Fruit fly (Drosophila melanogaster) whole organism, embryonic: ENCODE measurements around the gene Trax.

Experiments used
- ATbp ChIP-seq: fragments of 200-800 bp; sonication (Bioruptor generic); optimal IDR thresholded peaks from 2 replicates; lab custom pipeline; 2017; ENCODE audit warnings: missing biosample characterization, mild to moderate bottlenecking, missing genetic modification characterization, missing genetic modification reagents
- Atf-2 ChIP-seq: fragments of 200-800 bp; sonication (Bioruptor generic); optimal IDR thresholded peaks from 2 replicates; lab custom pipeline; 2016; ENCODE audit warnings: missing biosample characterization, missing genetic modification characterization
- Bdp1 ChIP-seq: fragments of 200-800 bp; sonication (Bioruptor generic); optimal IDR thresholded peaks from 3 replicates; lab custom pipeline; 2016; ENCODE audit warnings: missing biosample characterization, missing genetic modification characterization
- CG1024 ChIP-seq: fragments of 200-800 bp; sonication (Bioruptor generic); IDR thresholded peaks from 2 replicates; pipeline ENCODE4 v1.3.6; 2022; ENCODE audit warnings: missing biosample characterization, missing genetic modification characterization
- CG13624 ChIP-seq: fragments of 200-800 bp; sonication (Bioruptor generic); optimal IDR thresholded peaks from 2 replicates; lab custom pipeline; 2016; ENCODE audit warnings: missing biosample characterization, missing genetic modification characterization
- CG16813 ChIP-seq: fragments of 200-800 bp; sonication (Bioruptor generic); IDR thresholded peaks from 3 replicates; pipeline ENCODE4 v1.3.6; 2022; ENCODE audit warnings: missing biosample characterization, missing genetic modification characterization; ENCODE audit not compliant: partially characterized antibody
- CG17802 ChIP-seq: fragments of 200-800 bp; sonication (Bioruptor generic); optimal IDR thresholded peaks from 2 replicates; lab custom pipeline; 2018; ENCODE audit warnings: missing biosample characterization, mild to moderate bottlenecking, missing genetic modification characterization, moderate library complexity
- CG1832 ChIP-seq: fragments of 200-800 bp; sonication (Bioruptor generic); optimal IDR thresholded peaks from 2 replicates; lab custom pipeline; 2017; ENCODE audit warnings: missing biosample characterization, mild to moderate bottlenecking, missing genetic modification characterization, inconsistent platforms
- CG3065 ChIP-seq: fragments of 200-800 bp; sonication (Bioruptor generic); optimal IDR thresholded peaks from 2 replicates; lab custom pipeline; 2016; ENCODE audit warnings: missing biosample characterization, missing genetic modification characterization
- CG3163 ChIP-seq: fragments of 200-800 bp; sonication (Bioruptor generic); optimal IDR thresholded peaks from 3 replicates; lab custom pipeline; 2016; ENCODE audit warnings: missing biosample characterization, missing genetic modification characterization
- CG32532 ChIP-seq: fragments of 200-800 bp; sonication (Bioruptor generic); IDR thresholded peaks from 2 replicates; pipeline ENCODE4 v1.3.6; 2022; ENCODE audit warnings: missing biosample characterization, missing genetic modification characterization
- CG32767 ChIP-seq: fragments of 200-800 bp; sonication (Bioruptor generic); IDR thresholded peaks from 2 replicates; pipeline ENCODE4 v1.3.6; 2022; ENCODE audit warnings: missing biosample characterization, missing genetic modification characterization
- CG32772 ChIP-seq: fragments of 200-800 bp; sonication (Bioruptor generic); IDR thresholded peaks from 2 replicates; pipeline ENCODE4 v1.3.6; 2022; ENCODE audit warnings: missing biosample characterization, missing genetic modification characterization
- CG33213 ChIP-seq: fragments of 200-800 bp; sonication (Bioruptor generic); optimal IDR thresholded peaks from 3 replicates; lab custom pipeline; 2016; ENCODE audit warnings: missing biosample characterization, missing genetic modification characterization
- CG4424 ChIP-seq: fragments of 200-800 bp; sonication (Bioruptor generic); optimal IDR thresholded peaks from 3 replicates; lab custom pipeline; 2016; ENCODE audit warnings: missing biosample characterization, missing genetic modification characterization
- CG6791 ChIP-seq: fragments of 200-800 bp; sonication (Bioruptor generic); IDR thresholded peaks from 3 replicates; pipeline ENCODE4 v1.3.6; 2022; ENCODE audit warnings: missing biosample characterization, missing genetic modification characterization; ENCODE audit not compliant: partially characterized antibody
- CG6813 ChIP-seq: fragments of 200-800 bp; sonication (Bioruptor generic); optimal IDR thresholded peaks from 2 replicates; lab custom pipeline; 2017; ENCODE audit warnings: missing biosample characterization, missing genetic modification characterization, mild to moderate bottlenecking, moderate library complexity, missing genetic modification reagents
- CG7556 ChIP-seq: fragments of 200-800 bp; sonication (Bioruptor generic); optimal IDR thresholded peaks from 2 replicates; lab custom pipeline; 2017; ENCODE audit warnings: missing biosample characterization, mild to moderate bottlenecking, missing genetic modification characterization
- CG8478 ChIP-seq: fragments of >200 bp; optimal IDR thresholded peaks from 2 replicates; lab custom pipeline; 2018
- CHES-1-like ChIP-seq: fragments of 200-800 bp; sonication (Bioruptor generic); optimal IDR thresholded peaks from 2 replicates; lab custom pipeline; 2016; ENCODE audit warnings: missing biosample characterization, missing genetic modification characterization
- Dad ChIP-seq: fragments of 200-800 bp; sonication (Bioruptor generic); optimal IDR thresholded peaks from 3 replicates; lab custom pipeline; 2016; ENCODE audit warnings: missing biosample characterization, missing genetic modification characterization
- Dfd ChIP-seq, 2 experiments: fragments of >200 bp; optimal IDR thresholded peaks; 2 replicates each; lab custom pipeline; 2017; ENCODE audit warnings: missing biosample characterization in 2 of 2, missing genetic modification characterization in 2 of 2
- Gsc ChIP-seq: fragments of 200-800 bp; sonication (Bioruptor generic); IDR thresholded peaks from 2 replicates; pipeline ENCODE4 v1.3.6; 2022; ENCODE audit warnings: missing biosample characterization, missing genetic modification characterization
- HmgZ ChIP-seq: fragments of 200-800 bp; sonication (Bioruptor generic); optimal IDR thresholded peaks from 2 replicates; lab custom pipeline; 2018; ENCODE audit warnings: missing biosample characterization, mild to moderate bottlenecking, missing genetic modification characterization
- Hr51 ChIP-seq, 2 experiments: fragments of 200-800 bp; sonication (Bioruptor generic); optimal IDR thresholded peaks; 2 replicates in 1 of 2; 3 replicates in 1 of 2; lab custom pipeline; 2016 to 2018; ENCODE audit warnings: missing biosample characterization in 2 of 2, missing genetic modification characterization in 2 of 2, mild to moderate bottlenecking in 1 of 2, moderate library complexity in 1 of 2
- Kr ChIP-seq: fragments of 200-800 bp; sonication (Bioruptor generic); optimal IDR thresholded peaks from 2 replicates; lab custom pipeline; 2017; ENCODE audit warnings: missing biosample characterization, mild to moderate bottlenecking, missing genetic modification characterization
- Lim3 ChIP-seq: fragments of 200-800 bp; sonication (Bioruptor generic); IDR thresholded peaks from 2 replicates; pipeline ENCODE4 v1.3.6; 2022; ENCODE audit warnings: missing biosample characterization, missing genetic modification characterization
- MESR4 ChIP-seq: fragments of 200-800 bp; sonication (Bioruptor generic); optimal IDR thresholded peaks from 2 replicates; lab custom pipeline; 2018; ENCODE audit warnings: missing biosample characterization, mild to moderate bottlenecking, missing genetic modification characterization, moderate library complexity
- Nf-YC ChIP-seq: fragments of 200-800 bp; optimal IDR thresholded peaks from 3 replicates; lab custom pipeline; 2019; ENCODE audit warnings: missing biosample characterization, mild to moderate bottlenecking, missing genetic modification characterization, moderate library complexity
- Ravus ChIP-seq: fragments of 200-800 bp; sonication (Bioruptor generic); IDR thresholded peaks from 2 replicates; pipeline ENCODE4 v1.3.6; 2022; ENCODE audit warnings: missing biosample characterization, missing genetic modification characterization
- Sry-β ChIP-seq: fragments of 200-800 bp; sonication (Bioruptor generic); optimal IDR thresholded peaks from 2 replicates; lab custom pipeline; 2018; ENCODE audit warnings: missing biosample characterization, mild to moderate bottlenecking, missing genetic modification characterization, moderate library complexity
- Ssrp ChIP-seq: fragments of 200-800 bp; sonication (Bioruptor generic); optimal IDR thresholded peaks from 2 replicates; lab custom pipeline; 2018; ENCODE audit warnings: missing biosample characterization, mild to moderate bottlenecking, missing genetic modification characterization, moderate library complexity
- aop ChIP-seq: fragments of 200-800 bp; sonication (Bioruptor generic); IDR thresholded peaks from 2 replicates; pipeline ENCODE4 v1.3.6; 2022; ENCODE audit warnings: missing biosample characterization, missing genetic modification characterization
- bab2 ChIP-seq: fragments of 200-800 bp; sonication (Bioruptor generic); optimal IDR thresholded peaks from 2 replicates; lab custom pipeline; 2016; ENCODE audit warnings: missing biosample characterization, missing genetic modification characterization
- bcd ChIP-seq: fragments of 200-800 bp; sonication (Bioruptor generic); optimal IDR thresholded peaks from 2 replicates; lab custom pipeline; 2017; ENCODE audit warnings: missing biosample characterization, mild to moderate bottlenecking, missing genetic modification characterization
- btn ChIP-seq: fragments of 200-800 bp; sonication (Bioruptor generic); optimal IDR thresholded peaks from 2 replicates; lab custom pipeline; 2016; ENCODE audit warnings: missing biosample characterization, missing genetic modification characterization
- dmrt99B ChIP-seq: fragments of 200-800 bp; sonication (Bioruptor generic); optimal IDR thresholded peaks from 2 replicates; lab custom pipeline; 2018; ENCODE audit warnings: missing biosample characterization, mild to moderate bottlenecking, missing genetic modification characterization, moderate library complexity
- dpn ChIP-seq, 2 experiments: fragments of 200-800 bp; sonication (Bioruptor generic); optimal IDR thresholded peaks; 3 replicates each; lab custom pipeline; 2016; ENCODE audit warnings: missing biosample characterization in 2 of 2, missing genetic modification characterization in 2 of 2
- exex ChIP-seq: fragments of 200-800 bp; sonication (Bioruptor generic); optimal IDR thresholded peaks from 4 replicates; lab custom pipeline; 2018; ENCODE audit warnings: missing biosample characterization, mild to moderate bottlenecking, missing genetic modification characterization, moderate library complexity
- gce ChIP-seq: fragments of 200-800 bp; sonication (Bioruptor generic); IDR thresholded peaks from 3 replicates; pipeline ENCODE4 v1.3.6; 2022; ENCODE audit warnings: missing biosample characterization, missing genetic modification characterization
- grn ChIP-seq: fragments of 200-800 bp; sonication (Bioruptor generic); optimal IDR thresholded peaks from 3 replicates; lab custom pipeline; 2017; ENCODE audit warnings: missing biosample characterization, missing genetic modification characterization
- insv ChIP-seq, 2 experiments: fragments of 200-800 bp; sonication (Bioruptor generic); optimal IDR thresholded peaks; 3 replicates each; lab custom pipeline; 2016 to 2018; ENCODE audit warnings: missing biosample characterization in 2 of 2, missing genetic modification characterization in 2 of 2
- jing ChIP-seq: fragments of 200-800 bp; sonication (Bioruptor generic); optimal IDR thresholded peaks from 2 replicates; lab custom pipeline; 2018; ENCODE audit warnings: missing biosample characterization, mild to moderate bottlenecking, missing genetic modification characterization
- knrl ChIP-seq: fragments of 200-800 bp; sonication (Bioruptor generic); IDR thresholded peaks from 3 replicates; pipeline ENCODE4 v1.3.6; 2022; ENCODE audit warnings: missing biosample characterization, missing genetic modification characterization; ENCODE audit not compliant: partially characterized antibody
- onecut ChIP-seq: fragments of 200-800 bp; sonication (Bioruptor generic); IDR thresholded peaks from 2 replicates; pipeline ENCODE4 v1.3.6; 2022; ENCODE audit warnings: missing biosample characterization, missing genetic modification characterization
- scrt ChIP-seq: fragments of 200-800 bp; sonication (Bioruptor generic); optimal IDR thresholded peaks from 2 replicates; lab custom pipeline; 2018; ENCODE audit warnings: missing biosample characterization, mild to moderate bottlenecking, missing genetic modification characterization, moderate library complexity
- slbo ChIP-seq: fragments of 200-800 bp; sonication (Bioruptor generic); IDR thresholded peaks from 2 replicates; pipeline ENCODE4 v1.3.6; 2022; ENCODE audit warnings: missing biosample characterization, missing genetic modification characterization
- ssp ChIP-seq: fragments of 200-800 bp; sonication (Bioruptor generic); IDR thresholded peaks from 2 replicates; pipeline ENCODE4 v1.3.6; 2022; ENCODE audit warnings: missing biosample characterization, missing genetic modification characterization
- tgo ChIP-seq: fragments of 200-800 bp; sonication (Bioruptor generic); IDR thresholded peaks from 3 replicates; pipeline ENCODE4 v1.3.6; 2022; ENCODE audit warnings: missing biosample characterization, missing genetic modification characterization
- tin ChIP-seq: fragments of 200-800 bp; sonication (Bioruptor generic); optimal IDR thresholded peaks from 3 replicates; lab custom pipeline; 2016; ENCODE audit warnings: missing biosample characterization, missing genetic modification characterization

Trax gene

DNA sequence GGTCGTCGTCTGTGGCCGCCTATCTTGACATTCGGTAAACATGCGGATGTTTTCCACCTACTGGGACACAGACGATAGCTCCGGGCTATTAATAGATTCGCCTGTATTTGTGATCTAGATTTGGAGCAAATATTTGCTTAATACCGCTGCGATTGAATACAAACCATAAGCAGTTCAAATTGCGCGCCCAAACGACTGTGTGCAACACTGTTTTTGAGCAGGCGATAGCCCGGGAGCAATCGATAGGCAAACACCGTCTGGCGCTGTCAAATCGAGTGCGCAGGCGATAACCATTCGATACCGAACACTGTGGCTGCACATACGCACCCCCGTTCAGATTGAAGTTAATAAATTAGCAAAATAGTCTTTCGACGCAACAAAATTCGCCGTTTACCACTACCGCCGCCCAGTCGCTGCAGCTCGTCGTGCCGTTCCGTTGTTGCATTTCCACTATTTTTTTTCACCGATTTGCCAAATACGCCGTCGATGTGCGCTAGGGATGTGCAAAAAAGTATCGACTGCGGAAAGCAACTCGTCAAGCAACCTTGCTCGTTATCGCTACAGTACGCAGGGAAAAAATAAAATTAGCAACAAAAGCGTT lies 46.7 kb downstream of the Trax start, which contains the start of gene Atx2:
TSS of gene Atx2 (plus strand) at position 293 of the 601 bp plus-strand sequence.
- TF ChIP-seq knrl (GFP tag; lab: Robert Waterston, UW) (peak; percentile 95), slbo (GFP tag; lab: Robert Waterston, UW) (peak; percentile 66), CG6813 (peak; percentile 20), Ssrp (tag; lab: Kevin White, UChicago) (no peak), insv (GFP tag; optimal IDR thresholded peaks at IDR 0.05; lab: Kevin White, UChicago) (peak in 1 of 2 experiments; percentile 25), dmrt99B (tag; lab: Kevin White, UChicago) (no peak), grn (no peak), Dfd (GFP tag; optimal IDR thresholded peaks at IDR 0.05; lab: Kevin White, UChicago) (no peak), CG13624 (GFP tag; lab: Kevin White, UChicago) (peak; percentile 86), dpn (GFP tag; optimal IDR thresholded peaks at IDR 0.05; lab: Kevin White, UChicago) (peak; percentile 56 to 61), exex (tag; lab: Kevin White, UChicago) (no peak), CG17802 (tag; lab: Kevin White, UChicago) (no peak), MESR4 (GFP tag; lab: Kevin White, UChicago) (peak; percentile 88), Ravus (no peak), tin (GFP tag; lab: Kevin White, UChicago) (peak; percentile 25), aop (GFP tag; lab: Robert Waterston, UW) (no peak), Dad (GFP tag; lab: Kevin White, UChicago) (peak; percentile 25), CG8478 (peak; percentile 52), HmgZ (tag; lab: Kevin White, UChicago) (peak; percentile 74), CG7556 (no peak), CG32772 (GFP tag; lab: Robert Waterston, UW) (peak; percentile 35; the same call in 1 of the 2 replicates), Gsc (GFP tag; lab: Robert Waterston, UW) (no peak), bab2 (GFP tag; lab: Kevin White, UChicago) (peak; percentile 24), bcd (peak; percentile 55), CG32532 (GFP tag; lab: Robert Waterston, UW) (peak; percentile 21), Kr (no peak), scrt (GFP tag; lab: Kevin White, UChicago) (no peak), CG32767 (GFP tag; lab: Robert Waterston, UW) (no peak), jing (GFP tag; lab: Kevin White, UChicago) (no peak), onecut (GFP tag; lab: Robert Waterston, UW) (peak; percentile 14; the same call in 1 of the 2 replicates), ssp (GFP tag; lab: Robert Waterston, UW) (peak; percentile 47; the same call in 1 of the 2 replicates), CG1832 (GFP tag; lab: Kevin White, UChicago) (no peak), CG1024 (GFP tag; lab: Robert Waterston, UW) (no peak), Lim3 (no peak), tgo (GFP tag; lab: Robert Waterston, UW) (no peak), CG3065 (GFP tag; lab: Kevin White, UChicago) (peak; percentile 11), CG6791 (GFP tag; lab: Robert Waterston, UW) (peak; percentile 92), gce (GFP tag; lab: Robert Waterston, UW) (no peak), CG4424 (GFP tag; lab: Kevin White, UChicago) (peak; percentile 70), Bdp1 (GFP tag; lab: Kevin White, UChicago) (peak; percentile 65), Atf-2 (peak; percentile 4), CHES-1-like (GFP tag; lab: Kevin White, UChicago) (peak; percentile 68), btn (GFP tag; lab: Kevin White, UChicago) (no peak), Nf-YC (peak; percentile 5), CG3163 (GFP tag; lab: Kevin White, UChicago) (peak; percentile 58), Hr51 (GFP tag; optimal IDR thresholded peaks at IDR 0.05; lab: Kevin White, UChicago) (peak in 1 of 2 experiments; percentile 51), CG16813 (GFP tag; lab: Robert Waterston, UW) (peak; percentile 97), ATbp (GFP tag; lab: Kevin White, UChicago) (peak; percentile 8), Sry-β (GFP tag; lab: Kevin White, UChicago) (no peak), CG33213 (GFP tag; lab: Kevin White, UChicago) (peak; percentile 26)
